Worm (Caenorhabditis elegans) whole organism, mixed stage, embryonic: ENCODE data around the gene F53C3.8.

Experiments used
- nhr-76 ChIP-seq: sonication (generic microtip); optimal IDR thresholded peaks from 2 replicates; lab custom pipeline; 2017; ENCODE audit warnings: missing biosample characterization, missing genetic modification characterization

Gene F53C3.8

ce11 chrII:3935990-3936389, 44.8 kb downstream of the F53C3.8 start:
- TF ChIP-seq nhr-76, result no peak
